Worm (Caenorhabditis elegans) whole organism, young adult: ENCODE measurements around the gene C54D10.9.

Experiments
- D2030.7 ChIP-seq: fragments of 200-800 bp; sonication (Bioruptor generic); IDR thresholded peaks from 2 replicates; pipeline ENCODE4 v1.3.6; 2022; ENCODE audit warnings: missing genetic modification reagents, missing genetic modification characterization, missing compliant biosample characterization
- F33H1.4 ChIP-seq: fragments of 200-800 bp; sonication (Bioruptor generic); IDR thresholded peaks from 2 replicates; pipeline ENCODE4 v1.3.6; 2022; ENCODE audit warnings: missing genetic modification reagents, missing genetic modification characterization, missing compliant biosample characterization
- Y53G8AR.9 ChIP-seq: fragments of 200-800 bp; sonication (Bioruptor generic); conservative IDR thresholded peaks from 2 replicates; pipeline ENCODE4 v1.3.6; 2022; ENCODE audit warnings: missing genetic modification reagents, missing genetic modification characterization, missing compliant biosample characterization
- Y67H2A.10 ChIP-seq: fragments of 200-800 bp; sonication (Bioruptor generic); conservative IDR thresholded peaks from 2 replicates; pipeline ENCODE4 v1.3.6; 2022; ENCODE audit warnings: missing genetic modification reagents, missing genetic modification characterization, missing compliant biosample characterization
- ama-1 ChIP-seq, 3 experiments: fragments of 150-350 bp in 1 of 3; sonication (generic microtip) in 2 of 3; optimal IDR thresholded peaks; 2 replicates each; lab custom pipeline; 2014 to 2018; ENCODE audit warnings: missing biosample characterization in 2 of 3, missing genetic modification characterization in 2 of 3, missing genetic modification reagents in 2 of 3
- ccch-3 ChIP-seq: fragments of 200-800 bp; sonication (Bioruptor generic); optimal IDR thresholded peaks from 2 replicates; lab custom pipeline; 2018; ENCODE audit warnings: mild to moderate bottlenecking, missing genetic modification characterization, missing compliant biosample characterization
- dpl-1 ChIP-seq: fragments of 150-350 bp; optimal IDR thresholded peaks from 2 replicates; lab custom pipeline; 2014; ENCODE audit warnings: missing biosample characterization, missing genetic modification reagents, missing genetic modification characterization
- egl-44 ChIP-seq: fragments of 200-800 bp; sonication (Bioruptor generic); IDR thresholded peaks from 2 replicates; pipeline ENCODE4 v1.3.6; 2022; ENCODE audit warnings: missing genetic modification reagents, missing genetic modification characterization, missing compliant biosample characterization
- hmg-20 ChIP-seq: fragments of 200-800 bp; sonication (Bioruptor generic); IDR thresholded peaks from 2 replicates; pipeline ENCODE4 v1.3.6; 2022; ENCODE audit warnings: missing genetic modification reagents, missing genetic modification characterization, missing compliant biosample characterization
- hsf-1 ChIP-seq: fragments of 200-800 bp; sonication (Bioruptor generic); IDR thresholded peaks from 2 replicates; pipeline ENCODE4 v1.3.6; 2022; ENCODE audit warnings: missing genetic modification reagents, missing genetic modification characterization, missing compliant biosample characterization
- lin-35 ChIP-seq, 3 experiments: fragments of 150-350 bp in 2 of 3; sonication (generic microtip) in 1 of 3; optimal IDR thresholded peaks; 2 replicates each; lab custom pipeline; 2014 to 2018; ENCODE audit warnings: missing biosample characterization in 3 of 3, missing genetic modification characterization in 3 of 3, missing genetic modification reagents in 3 of 3
- snpc-4 ChIP-seq, 5 experiments: fragments of 150-350 bp in 1 of 5; sonication (generic microtip) in 4 of 5; optimal IDR thresholded peaks; 2 replicates each; lab custom pipeline; 2014 to 2018; ENCODE audit warnings: missing genetic modification characterization in 5 of 5, missing biosample characterization in 3 of 5, antibody characterized with exemption in 2 of 5, mild to moderate bottlenecking in 2 of 5, missing compliant biosample characterization in 2 of 5, missing genotype in 2 of 5, moderate library complexity in 2 of 5, missing genetic modification reagents in 1 of 5
- unc-62 ChIP-seq: fragments of 150-350 bp; optimal IDR thresholded peaks from 2 replicates; lab custom pipeline; 2014; ENCODE audit warnings: missing biosample characterization, missing genetic modification reagents, missing genetic modification characterization
- ztf-22 ChIP-seq: fragments of 200-800 bp; sonication (Bioruptor generic); optimal IDR thresholded peaks from 2 replicates; lab custom pipeline; 2018; ENCODE audit warnings: mild to moderate bottlenecking, missing genetic modification characterization, moderate library complexity, missing compliant biosample characterization

ce11 chrV:12470324-12470723, 23.4 kb downstream of the C54D10.9 start:
- TF ChIP-seq snpc-4 (GFP tag; optimal IDR thresholded peaks at IDR 0.05; lab: Kevin White, UChicago): no peak
- no peak for TF ChIP-seq snpc-4 (tag; optimal IDR thresholded peaks at IDR 0.05; lab: Kevin White, UChicago)
- TF ChIP-seq F33H1.4 (GFP tag; lab: Robert Waterston, UW): no peak
- no peak for TF ChIP-seq egl-44 (GFP tag; lab: Robert Waterston, UW)
- no peak for TF ChIP-seq D2030.7
- TF ChIP-seq lin-35 (GFP tag; optimal IDR thresholded peaks at IDR 0.05; lab: Kevin White, UChicago): no peak
- TF ChIP-seq dpl-1 (GFP tag; lab: Kevin White, UChicago): no peak
- no peak for TF ChIP-seq ztf-22 (GFP tag; lab: Kevin White, UChicago)
- TF ChIP-seq Y53G8AR.9 (GFP tag; lab: Robert Waterston, UW): no peak
- no peak for TF ChIP-seq Y67H2A.10 (GFP tag; lab: Robert Waterston, UW)
- TF ChIP-seq ama-1 (optimal IDR thresholded peaks at IDR 0.05; lab: Kevin White, UChicago): no peak
- TF ChIP-seq ama-1 (GFP tag; optimal IDR thresholded peaks at IDR 0.05; lab: Kevin White, UChicago): no peak
- no peak for TF ChIP-seq hsf-1 (GFP tag; lab: Robert Waterston, UW)
- no peak for TF ChIP-seq unc-62 (GFP tag; lab: Kevin White, UChicago)
- TF ChIP-seq ccch-3 (GFP tag; lab: Kevin White, UChicago): no peak
- TF ChIP-seq hmg-20 (GFP tag; lab: Robert Waterston, UW): no peak
